Worm (Caenorhabditis elegans) whole organism, mixed stage, embryonic: ENCODE data around the gene F14D7.9.

Experiments
- ces-1 ChIP-seq: fragments of 150-350 bp; optimal IDR thresholded peaks from 2 replicates; lab custom pipeline; 2014; ENCODE audit warnings: missing biosample characterization, missing genetic modification reagents, missing genetic modification characterization
- cnd-1 ChIP-seq: fragments of 200-800 bp; sonication (Bioruptor generic); optimal IDR thresholded peaks from 2 replicates; lab custom pipeline; 2018; ENCODE audit warnings: mild to moderate bottlenecking, missing genetic modification characterization, missing compliant biosample characterization
- elt-1 ChIP-seq: sonication (generic microtip); optimal IDR thresholded peaks from 2 replicates; lab custom pipeline; 2017; ENCODE audit warnings: missing genetic modification characterization, mild to moderate bottlenecking, missing compliant biosample characterization, antibody characterized with exemption, moderate library complexity, borderline replicate concordance; ENCODE audit not compliant: insufficient read depth
- flh-1 ChIP-seq: fragments of 200-800 bp; sonication (Bioruptor generic); optimal IDR thresholded peaks from 2 replicates; lab custom pipeline; 2018; ENCODE audit warnings: mild to moderate bottlenecking, missing genetic modification characterization, moderate library complexity, missing compliant biosample characterization
- ham-2 ChIP-seq: fragments of 200-800 bp; sonication (Bioruptor generic); optimal IDR thresholded peaks from 2 replicates; lab custom pipeline; 2018; ENCODE audit warnings: mild to moderate bottlenecking, missing genetic modification characterization, missing compliant biosample characterization
- mab-5 ChIP-seq: fragments of 150-350 bp; optimal IDR thresholded peaks from 2 replicates; lab custom pipeline; 2014; ENCODE audit warnings: missing biosample characterization, missing genetic modification characterization
- nhr-237 ChIP-seq: fragments of 150-350 bp; optimal IDR thresholded peaks from 2 replicates; lab custom pipeline; 2014; ENCODE audit warnings: missing biosample characterization, missing genetic modification characterization
- snpc-4 ChIP-seq: fragments of 150-350 bp; optimal IDR thresholded peaks from 2 replicates; lab custom pipeline; 2014; ENCODE audit warnings: missing biosample characterization, missing genetic modification characterization
- unc-62 ChIP-seq: fragments of 150-350 bp; optimal IDR thresholded peaks from 2 replicates; lab custom pipeline; 2014; ENCODE audit warnings: missing biosample characterization, missing genetic modification reagents, missing genetic modification characterization
- zip-8 ChIP-seq: fragments of 150-350 bp; optimal IDR thresholded peaks from 2 replicates; lab custom pipeline; 2014; ENCODE audit warnings: missing biosample characterization, missing genetic modification characterization

- TF ChIP-seq cnd-1 (tag; lab: Kevin White, UChicago) (no peak), unc-62 (no peak), flh-1 (GFP tag; lab: Kevin White, UChicago) (no peak), nhr-237 (no peak), ham-2 (no peak), elt-1 (tag; lab: Kevin White, UChicago) (no peak), snpc-4 (tag; lab: Kevin White, UChicago) (no peak), zip-8 (no peak), ces-1 (GFP tag; lab: Kevin White, UChicago) (no peak), mab-5 (tag; lab: Kevin White, UChicago) (no peak)
Observed at ce11 chrV:14328806-14329205, 34.3 kb downstream of the F14D7.9 start, which contains the start of gene pepm-1.
